Fruit fly (Drosophila melanogaster) whole organism, embryonic: Measurements from ENCODE around the gene CG14174.
A peak's percentile ranks its signal among the peaks of the same experiment; 100 is the strongest.

Experiments used
- Atf3 ChIP-seq: fragments of 200-800 bp; sonication (Bioruptor generic); optimal IDR thresholded peaks from 3 replicates; lab custom pipeline; 2016; ENCODE audit warnings: missing biosample characterization, missing genetic modification characterization
- CG12236 ChIP-seq: fragments of 200-800 bp; sonication (Bioruptor generic); optimal IDR thresholded peaks from 2 replicates; lab custom pipeline; 2016; ENCODE audit warnings: missing biosample characterization, missing genetic modification characterization
- CG13424 ChIP-seq: fragments of 200-800 bp; sonication (Bioruptor generic); optimal IDR thresholded peaks from 2 replicates; lab custom pipeline; 2019; ENCODE audit warnings: missing biosample characterization, mild to moderate bottlenecking, missing genetic modification characterization, moderate library complexity
- CG1529 ChIP-seq: fragments of 200-800 bp; sonication (Bioruptor generic); optimal IDR thresholded peaks from 3 replicates; lab custom pipeline; 2018; ENCODE audit warnings: missing biosample characterization, missing genetic modification characterization
- CG15479 ChIP-seq: fragments of 200-800 bp; sonication (Bioruptor generic); optimal IDR thresholded peaks from 3 replicates; lab custom pipeline; 2019; ENCODE audit warnings: missing biosample characterization, mild to moderate bottlenecking, missing genetic modification characterization, moderate library complexity
- CG17186 ChIP-seq: fragments of 200-800 bp; sonication (Bioruptor generic); optimal IDR thresholded peaks from 3 replicates; lab custom pipeline; 2017; ENCODE audit warnings: missing biosample characterization, missing genetic modification reagents, missing genetic modification characterization
- CG17328 ChIP-seq: fragments of 200-800 bp; sonication (Bioruptor generic); IDR thresholded peaks from 2 replicates; pipeline ENCODE4 v1.3.6; 2022; ENCODE audit warnings: missing biosample characterization, missing genetic modification characterization
- CG1792 ChIP-seq: fragments of 200-800 bp; sonication (Bioruptor generic); optimal IDR thresholded peaks from 2 replicates; lab custom pipeline; 2016; ENCODE audit warnings: missing biosample characterization, missing genetic modification characterization
- CG2129 ChIP-seq: fragments of 200-800 bp; sonication (Bioruptor generic); IDR thresholded peaks from 2 replicates; pipeline ENCODE4 v1.3.6; 2022; ENCODE audit warnings: missing biosample characterization, missing genetic modification characterization; ENCODE audit not compliant: partially characterized antibody
- CG2712 ChIP-seq: fragments of 200-800 bp; optimal IDR thresholded peaks from 3 replicates; lab custom pipeline; 2019; ENCODE audit warnings: missing biosample characterization, mild to moderate bottlenecking, missing genetic modification characterization, moderate library complexity
- CG31365 ChIP-seq: fragments of 200-800 bp; sonication (Bioruptor generic); optimal IDR thresholded peaks from 2 replicates; lab custom pipeline; 2018; ENCODE audit warnings: missing biosample characterization, mild to moderate bottlenecking, missing genetic modification characterization
- CG3726 ChIP-seq: fragments of 200-800 bp; sonication (Bioruptor generic); IDR thresholded peaks from 3 replicates; pipeline ENCODE4, ENCODE4 v1.3.6; 2022; ENCODE audit warnings: missing biosample characterization, missing genetic modification characterization
- CG4360 ChIP-seq: fragments of 200-800 bp; sonication (Bioruptor generic); IDR thresholded peaks from 2 replicates; pipeline ENCODE4 v1.3.6; 2022; ENCODE audit warnings: missing biosample characterization, missing genetic modification characterization
- CG4854 ChIP-seq: fragments of 200-800 bp; sonication (Bioruptor generic); optimal IDR thresholded peaks from 2 replicates; lab custom pipeline; 2016; ENCODE audit warnings: missing biosample characterization, missing genetic modification characterization, inconsistent platforms
- CG7372 ChIP-seq: fragments of 200-800 bp; sonication (Bioruptor generic); IDR thresholded peaks from 2 replicates; pipeline ENCODE4 v1.3.6; 2022; ENCODE audit warnings: missing biosample characterization, missing genetic modification characterization
- CG8290 ChIP-seq, 3 experiments: fragments of 200-800 bp; sonication (Bioruptor generic); optimal IDR thresholded peaks; 2 replicates each; lab custom pipeline; 2016 to 2019; ENCODE audit warnings: missing biosample characterization in 3 of 3, missing genetic modification characterization in 3 of 3, mild to moderate bottlenecking in 2 of 3, moderate library complexity in 1 of 3
- CG8924 ChIP-seq: fragments of 200-800 bp; optimal IDR thresholded peaks from 3 replicates; lab custom pipeline; 2019; ENCODE audit warnings: missing biosample characterization, mild to moderate bottlenecking, missing genetic modification characterization, moderate library complexity
- CG9215 ChIP-seq: fragments of 200-800 bp; sonication (Bioruptor generic); IDR thresholded peaks from 2 replicates; pipeline ENCODE4 v1.3.6; 2022; ENCODE audit warnings: missing biosample characterization, missing genetic modification characterization
- Dip2 ChIP-seq: fragments of 200-800 bp; sonication (Bioruptor generic); IDR thresholded peaks from 2 replicates; pipeline ENCODE4 v1.3.6; 2022; ENCODE audit warnings: missing biosample characterization, missing genetic modification characterization
- Dref ChIP-seq: fragments of 200-800 bp; sonication (Bioruptor generic); IDR thresholded peaks from 2 replicates; pipeline ENCODE4 v1.3.6; 2022; ENCODE audit warnings: missing biosample characterization, missing genetic modification characterization
- HLHmδ ChIP-seq: fragments of 200-800 bp; sonication (Bioruptor generic); optimal IDR thresholded peaks from 2 replicates; lab custom pipeline; 2018; ENCODE audit warnings: missing biosample characterization, mild to moderate bottlenecking, missing genetic modification characterization, moderate library complexity
- Hmx ChIP-seq: fragments of 200-800 bp; sonication (Bioruptor generic); optimal IDR thresholded peaks from 2 replicates; lab custom pipeline; 2016; ENCODE audit warnings: missing biosample characterization, missing genetic modification characterization
- Hr3 ChIP-seq: fragments of 200-800 bp; sonication (Bioruptor generic); optimal IDR thresholded peaks from 3 replicates; lab custom pipeline; 2016; ENCODE audit warnings: missing biosample characterization, missing genetic modification characterization
- Meics ChIP-seq: fragments of 200-800 bp; sonication (Bioruptor generic); optimal IDR thresholded peaks from 2 replicates; lab custom pipeline; 2017; ENCODE audit warnings: missing biosample characterization, mild to moderate bottlenecking, missing genetic modification characterization
- NC2β ChIP-seq: fragments of 200-800 bp; sonication (Bioruptor generic); optimal IDR thresholded peaks from 2 replicates; lab custom pipeline; 2016; ENCODE audit warnings: missing biosample characterization, missing genetic modification characterization
- NK7.1 ChIP-seq: fragments of 200-800 bp; sonication (Bioruptor generic); optimal IDR thresholded peaks from 3 replicates; lab custom pipeline; 2016; ENCODE audit warnings: missing biosample characterization, missing genetic modification characterization
- Nf-YA ChIP-seq: fragments of 200-800 bp; sonication (Bioruptor generic); IDR thresholded peaks from 2 replicates; pipeline ENCODE4 v1.3.6; 2022; ENCODE audit warnings: missing biosample characterization, missing genetic modification characterization
- Oaz ChIP-seq: fragments of 200-800 bp; sonication (Bioruptor generic); IDR thresholded peaks from 2 replicates; pipeline ENCODE4 v1.3.6; 2022; ENCODE audit warnings: missing biosample characterization, missing genetic modification characterization
- Poxn ChIP-seq: fragments of 200-800 bp; sonication (Bioruptor generic); IDR thresholded peaks from 2 replicates; pipeline ENCODE4 v1.3.6; 2022; ENCODE audit warnings: missing biosample characterization, missing genetic modification characterization
- Sin3A ChIP-seq: fragments of >200 bp; optimal IDR thresholded peaks from 2 replicates; lab custom pipeline; 2018
- Trl ChIP-seq, 3 experiments: fragments of >200 bp in 2 of 3; fragments of 200-800 bp in 1 of 3; sonication (Bioruptor generic) in 1 of 3; optimal IDR thresholded peaks; 2 replicates in 1 of 3; 3 replicates in 2 of 3; lab custom pipeline; 2016 to 2017; ENCODE audit warnings: missing biosample characterization in 1 of 3, missing genetic modification characterization in 1 of 3
- Vsx1 ChIP-seq: fragments of 200-800 bp; sonication (Bioruptor generic); optimal IDR thresholded peaks from 2 replicates; lab custom pipeline; 2017; ENCODE audit warnings: missing biosample characterization, mild to moderate bottlenecking, missing genetic modification characterization, missing genetic modification reagents
- ara ChIP-seq: fragments of 200-800 bp; sonication (Bioruptor generic); IDR thresholded peaks from 2 replicates; pipeline ENCODE4 v1.3.6; 2022; ENCODE audit warnings: missing biosample characterization, missing genetic modification characterization
- btn ChIP-seq: fragments of 200-800 bp; sonication (Bioruptor generic); optimal IDR thresholded peaks from 2 replicates; lab custom pipeline; 2016; ENCODE audit warnings: missing biosample characterization, missing genetic modification characterization
- chinmo ChIP-seq: fragments of 200-800 bp; sonication (Bioruptor generic); IDR thresholded peaks from 4 replicates; pipeline ENCODE4 v1.3.6; 2022; ENCODE audit warnings: missing biosample characterization, missing genetic modification characterization; ENCODE audit not compliant: partially characterized antibody
- chm ChIP-seq: fragments of 200-800 bp; sonication (Bioruptor generic); IDR thresholded peaks from 2 replicates; pipeline ENCODE4 v1.3.6; 2022; ENCODE audit warnings: missing biosample characterization, missing genetic modification characterization
- cwo ChIP-seq: fragments of 200-800 bp; sonication (Bioruptor generic); optimal IDR thresholded peaks from 3 replicates; lab custom pipeline; 2017; ENCODE audit warnings: missing biosample characterization, missing genetic modification characterization, mild to moderate bottlenecking, moderate library complexity, missing genetic modification reagents
- fd3F ChIP-seq: fragments of 200-800 bp; sonication (Bioruptor generic); optimal IDR thresholded peaks from 2 replicates; lab custom pipeline; 2018; ENCODE audit warnings: missing biosample characterization, mild to moderate bottlenecking, missing genetic modification characterization, moderate library complexity
- fd64A ChIP-seq: fragments of 200-800 bp; sonication (Bioruptor generic); optimal IDR thresholded peaks from 3 replicates; lab custom pipeline; 2018; ENCODE audit warnings: missing biosample characterization, mild to moderate bottlenecking, missing genetic modification characterization
- grn ChIP-seq: fragments of 200-800 bp; sonication (Bioruptor generic); optimal IDR thresholded peaks from 3 replicates; lab custom pipeline; 2017; ENCODE audit warnings: missing biosample characterization, missing genetic modification characterization
- gro ChIP-seq: fragments of 200-800 bp; sonication (Bioruptor generic); optimal IDR thresholded peaks from 2 replicates; lab custom pipeline; 2016; ENCODE audit warnings: missing biosample characterization, missing genetic modification characterization
- ham ChIP-seq: fragments of 200-800 bp; sonication (Bioruptor generic); IDR thresholded peaks from 2 replicates; pipeline ENCODE4 v1.3.6; 2022; ENCODE audit warnings: missing biosample characterization, missing genetic modification characterization
- kah ChIP-seq: fragments of 200-800 bp; sonication (Bioruptor generic); optimal IDR thresholded peaks from 2 replicates; lab custom pipeline; 2018; ENCODE audit warnings: missing biosample characterization, mild to moderate bottlenecking, missing genetic modification characterization
- lmd ChIP-seq: fragments of 200-800 bp; sonication (Bioruptor generic); IDR thresholded peaks from 2 replicates; pipeline ENCODE4 v1.3.6; 2022; ENCODE audit warnings: missing biosample characterization, missing genetic modification characterization
- p53 ChIP-seq: fragments of 200-800 bp; sonication (Bioruptor generic); optimal IDR thresholded peaks from 2 replicates; lab custom pipeline; 2016; ENCODE audit warnings: missing biosample characterization, missing genetic modification characterization
- pnt ChIP-seq: fragments of 200-800 bp; sonication (Bioruptor generic); optimal IDR thresholded peaks from 3 replicates; lab custom pipeline; 2016; ENCODE audit warnings: missing biosample characterization, missing genetic modification characterization
- prd ChIP-seq, 3 experiments: fragments of >200 bp in 2 of 3; fragments of 200-800 bp in 1 of 3; sonication (Bioruptor generic) in 1 of 3; optimal IDR thresholded peaks in 2 of 3; IDR thresholded peaks in 1 of 3; 2 replicates in 2 of 3; 3 replicates in 1 of 3; pipeline versions ENCODE4 v1.3.6 to Lab custom; 2017 to 2022; ENCODE audit warnings: missing biosample characterization in 1 of 3, missing genetic modification characterization in 1 of 3
- shn ChIP-seq: fragments of 200-800 bp; sonication (Bioruptor generic); optimal IDR thresholded peaks from 3 replicates; lab custom pipeline; 2016; ENCODE audit warnings: missing biosample characterization, missing genetic modification characterization
- sima ChIP-seq: fragments of 200-800 bp; sonication (Bioruptor generic); optimal IDR thresholded peaks from 2 replicates; lab custom pipeline; 2016; ENCODE audit warnings: missing biosample characterization, missing genetic modification characterization
- sob ChIP-seq: fragments of 200-800 bp; sonication (Bioruptor generic); IDR thresholded peaks from 2 replicates; pipeline ENCODE4 v1.3.6; 2022; ENCODE audit warnings: missing biosample characterization, missing genetic modification characterization
- tap ChIP-seq: fragments of 200-800 bp; optimal IDR thresholded peaks from 3 replicates; lab custom pipeline; 2019; ENCODE audit warnings: missing biosample characterization, mild to moderate bottlenecking, missing genetic modification characterization, moderate library complexity

Gene CG14174

DNA sequence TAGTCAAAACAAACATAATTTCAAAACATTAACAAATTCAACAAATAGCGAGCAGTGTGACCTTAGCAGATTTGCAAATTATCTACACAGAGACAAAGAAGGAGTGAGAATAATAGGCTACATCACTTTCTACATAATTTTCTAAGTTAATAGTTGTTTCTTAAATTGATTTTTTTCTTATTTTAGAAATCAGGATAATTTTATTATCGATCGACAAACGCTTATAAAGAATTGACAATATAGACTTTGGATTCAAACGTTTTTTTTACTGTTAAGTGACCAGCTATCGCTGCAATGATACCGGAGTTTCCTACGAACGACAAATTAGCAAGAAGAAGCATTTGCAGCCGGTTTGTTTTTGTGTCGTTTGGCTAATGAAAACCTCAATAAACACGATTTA, 4.0 kb downstream of the CG14174 start, which contains the start of the genes nbs and defl (continued):
- peak; percentile 66 for TF ChIP-seq Meics (GFP tag; lab: Kevin White, UChicago)
- TF ChIP-seq CG3726 (GFP tag; lab: Robert Waterston, UW): peak; percentile 13; the same call in 1 of the 3 replicates
- TF ChIP-seq CG17328 (GFP tag; lab: Robert Waterston, UW): 0 out of 2 replicates have a peak, but pooled peaks have one; percentile 14
- TF ChIP-seq prd (optimal IDR thresholded peaks at IDR 0.05; lab: Kevin White, UChicago): no peak
- peak; percentile 84 for TF ChIP-seq prd (GFP tag; IDR thresholded peaks at IDR 0.05; lab: Robert Waterston, UW)
- no peak for TF ChIP-seq btn (GFP tag; lab: Kevin White, UChicago)
- TF ChIP-seq CG4360: no peak
- TF ChIP-seq Hmx (GFP tag; lab: Kevin White, UChicago): no peak
- TF ChIP-seq chinmo (GFP tag; lab: Robert Waterston, UW): no peak
- peak; percentile 72 for TF ChIP-seq Hr3 (GFP tag; lab: Kevin White, UChicago)
- no peak for TF ChIP-seq tap (tag; lab: Kevin White, UChicago)
- no peak for TF ChIP-seq Dip2
- TF ChIP-seq Trl (optimal IDR thresholded peaks at IDR 0.05; lab: Kevin White, UChicago): no peak
- TF ChIP-seq Trl (GFP tag; optimal IDR thresholded peaks at IDR 0.05; lab: Kevin White, UChicago): peak; percentile 48
- no peak for TF ChIP-seq cwo (GFP tag; lab: Kevin White, UChicago)
- TF ChIP-seq NC2β (GFP tag; lab: Kevin White, UChicago): peak; percentile 31
- TF ChIP-seq grn: no peak
- peak; percentile 48 for TF ChIP-seq CG4854 (GFP tag; lab: Kevin White, UChicago)
- TF ChIP-seq CG8924 (tag; lab: Kevin White, UChicago): peak; percentile 59
- no peak for TF ChIP-seq sima (GFP tag; lab: Kevin White, UChicago)
- TF ChIP-seq Dref (GFP tag; lab: Robert Waterston, UW): peak; percentile 8; the same call in 1 of the 2 replicates
- no peak for TF ChIP-seq HLHmδ (GFP tag; lab: Kevin White, UChicago)
- TF ChIP-seq CG7372: peak; percentile 68
- no peak for TF ChIP-seq chm
- no peak for TF ChIP-seq fd64A (GFP tag; lab: Kevin White, UChicago)
- TF ChIP-seq kah (GFP tag; lab: Kevin White, UChicago): no peak
- peak; percentile 49 for TF ChIP-seq fd3F (GFP tag; lab: Kevin White, UChicago)
- TF ChIP-seq NK7.1 (GFP tag; lab: Kevin White, UChicago): no peak
- peak; percentile 81 for TF ChIP-seq CG13424
- TF ChIP-seq ara (GFP tag; lab: Robert Waterston, UW): peak; percentile 71; the same call in 1 of the 2 replicates
- peak; percentile 61 for TF ChIP-seq pnt (GFP tag; lab: Kevin White, UChicago)
- TF ChIP-seq Atf3: peak; percentile 37
- TF ChIP-seq CG15479 (GFP tag; lab: Kevin White, UChicago): no peak
- TF ChIP-seq p53: no peak
- TF ChIP-seq CG1792 (GFP tag; lab: Kevin White, UChicago): peak; percentile 7
- peak; percentile 81 for TF ChIP-seq CG9215 (GFP tag; lab: Robert Waterston, UW)
- TF ChIP-seq ham (GFP tag; lab: Robert Waterston, UW): no peak
- no peak for TF ChIP-seq CG1529
- no peak for TF ChIP-seq Oaz
- peak; percentile 50 for TF ChIP-seq Sin3A (lab: Kevin White, UChicago)
- TF ChIP-seq CG2712 (tag; lab: Kevin White, UChicago): peak; percentile 85
- no peak for TF ChIP-seq Nf-YA (GFP tag; lab: Robert Waterston, UW)
- peak; percentile 70 for TF ChIP-seq CG8290 (GFP tag; optimal IDR thresholded peaks at IDR 0.05; lab: Kevin White, UChicago)
- TF ChIP-seq CG8290 (tag; optimal IDR thresholded peaks at IDR 0.05; lab: Kevin White, UChicago): no peak
- TF ChIP-seq CG31365 (tag; lab: Kevin White, UChicago): no peak
- no peak for TF ChIP-seq CG2129 (GFP tag; lab: Robert Waterston, UW)
- no peak for TF ChIP-seq CG17186 (GFP tag; lab: Kevin White, UChicago)
- no peak for TF ChIP-seq Vsx1 (GFP tag; lab: Kevin White, UChicago)
- TF ChIP-seq sob: peak; percentile 87
- no peak for TF ChIP-seq CG12236 (GFP tag; lab: Kevin White, UChicago)
- peak; percentile 44 for TF ChIP-seq shn (GFP tag; lab: Kevin White, UChicago)
- TF ChIP-seq Poxn (GFP tag; lab: Robert Waterston, UW): 0 out of 2 replicates have a peak, but pooled peaks have one; percentile 16
- TF ChIP-seq gro (GFP tag; lab: Kevin White, UChicago): peak; percentile 57
- peak; percentile 83 for TF ChIP-seq lmd (GFP tag; lab: Robert Waterston, UW)
